Fruit fly (Drosophila melanogaster) whole organism: ENCODE data around the gene alphaTub84B.
A peak's percentile ranks its signal among the peaks of the same experiment; 100 is the strongest.

Experiments used
- CG8478 ChIP-seq: fragments of >200 bp; optimal IDR thresholded peaks from 2 replicates; lab custom pipeline; 2018; ENCODE audit warnings: inconsistent platforms
- Dll ChIP-seq: fragments of >200 bp; optimal IDR thresholded peaks from 2 replicates; lab custom pipeline; 2017
- EcR ChIP-seq, 2 experiments: fragments of >200 bp; optimal IDR thresholded peaks; 2 replicates each; lab custom pipeline; 2017; ENCODE audit warnings: missing biosample characterization in 2 of 2, missing genetic modification characterization in 2 of 2, missing genetic modification reagents in 2 of 2
- pan ChIP-seq: fragments of >200 bp; optimal IDR thresholded peaks from 2 replicates; lab custom pipeline; 2017
- psq ChIP-seq: fragments of >200 bp; optimal IDR thresholded peaks from 2 replicates; lab custom pipeline; 2017
- usp ChIP-seq: fragments of >200 bp; optimal IDR thresholded peaks from 2 replicates; lab custom pipeline; 2017; ENCODE audit warnings: missing biosample characterization, missing genetic modification characterization, mixed read lengths

The alphaTub84B gene

dm6 chr3R:7086377-7087200, at the start of gene alphaTub84B:
Gene alphaTub84B, plus strand, starts transcription at chr3R:7086599.
- TF ChIP-seq EcR (GFP tag; optimal IDR thresholded peaks at IDR 0.05; lab: Kevin White, UChicago) (no peak), Dll (no peak), psq (no peak), CG8478 (lab: Kevin White, UChicago) (no peak)

DNA sequence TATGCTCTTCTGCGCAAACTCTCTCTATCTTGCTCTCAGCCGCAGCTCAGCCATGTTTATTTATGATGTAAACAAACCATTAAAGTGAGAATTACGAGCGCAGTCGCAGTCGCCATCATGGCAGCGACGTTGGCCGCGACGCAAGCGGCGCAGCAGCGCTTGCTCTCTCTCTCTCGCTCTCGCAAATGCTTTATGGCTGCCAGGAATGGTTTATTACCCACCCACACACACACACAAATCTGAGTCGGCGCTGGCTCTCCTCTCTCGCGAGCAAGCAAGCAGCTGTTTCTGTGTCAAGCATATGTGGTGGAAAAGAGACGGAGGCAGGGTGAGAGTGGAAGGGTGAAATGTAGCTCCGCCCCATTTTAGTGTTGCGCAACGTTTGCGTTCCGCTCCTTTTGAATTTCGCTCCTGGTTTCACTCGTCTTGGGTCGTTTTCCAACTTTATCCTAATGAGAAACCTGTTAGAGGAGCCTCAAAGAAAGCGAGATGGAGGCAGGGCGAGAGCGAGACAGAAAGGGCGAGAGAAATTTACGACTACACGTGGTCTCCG, 49.1 kb upstream of the alphaTub84B start:
- peak; percentile 85 for TF ChIP-seq Dll
- no peak for TF ChIP-seq CG8478 (lab: Kevin White, UChicago)

DNA sequence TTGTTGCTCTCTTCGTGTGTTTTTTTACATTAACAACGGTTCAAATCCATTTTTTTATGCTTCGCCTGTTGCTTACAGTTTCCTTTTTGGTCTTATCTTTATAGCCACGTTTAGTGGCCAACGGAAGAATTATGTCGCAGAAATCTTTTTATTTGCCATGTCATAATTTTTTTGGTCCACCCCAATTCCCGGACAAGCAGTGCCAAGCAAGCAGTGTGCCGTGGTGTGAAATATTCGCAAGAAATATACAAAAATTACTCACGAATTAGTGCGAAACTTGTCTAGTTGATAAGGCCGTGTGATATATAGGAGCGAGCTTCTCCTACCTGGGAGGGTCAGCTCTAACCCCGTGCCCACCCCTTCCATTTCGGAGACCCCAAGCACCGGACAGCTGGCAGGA, 45.5 kb upstream of the alphaTub84B start:
- TF ChIP-seq pan (lab: Kevin White, UChicago) (no peak), Dll (no peak)

DNA sequence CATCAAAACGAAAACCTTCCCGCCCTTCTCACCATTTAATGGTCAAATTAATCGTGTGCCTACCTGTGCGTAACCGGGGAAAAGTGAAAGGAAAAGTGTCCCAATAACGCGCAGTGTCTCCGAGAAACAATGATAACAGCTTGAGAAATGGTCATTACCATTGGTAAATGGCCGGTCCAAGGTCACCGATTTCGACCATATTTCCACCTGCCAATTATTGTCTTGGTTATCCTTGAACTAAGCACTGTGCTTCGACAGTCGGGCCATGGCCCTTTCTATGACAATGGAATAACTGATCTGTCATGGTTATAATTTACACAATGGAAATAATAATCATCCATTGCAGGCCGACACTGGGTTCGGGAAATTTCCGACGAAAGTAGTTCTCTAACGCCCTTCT, 42.4 kb upstream of the alphaTub84B start:
- no peak for TF ChIP-seq usp (GFP tag; lab: Kevin White, UChicago)
- TF ChIP-seq CG8478 (lab: Kevin White, UChicago) = no peak
- no peak for TF ChIP-seq Dll
- no peak for TF ChIP-seq pan (lab: Kevin White, UChicago)
- no peak for TF ChIP-seq EcR (GFP tag; optimal IDR thresholded peaks at IDR 0.05; lab: Kevin White, UChicago)
- no peak for TF ChIP-seq psq

- no peak for TF ChIP-seq CG8478 (lab: Kevin White, UChicago)
- no peak for TF ChIP-seq psq
- no peak for TF ChIP-seq usp (GFP tag; lab: Kevin White, UChicago)
- no peak for TF ChIP-seq EcR (GFP tag; optimal IDR thresholded peaks at IDR 0.05; lab: Kevin White, UChicago)
- TF ChIP-seq Dll = no peak
- no peak for TF ChIP-seq pan (lab: Kevin White, UChicago)
Measured at dm6 chr3R:7052242-7052641, 34.2 kb upstream of the alphaTub84B start, which contains the start of gene Sodh1. Gene Sodh1, plus strand, starts transcription at chr3R:7052335.

DNA sequence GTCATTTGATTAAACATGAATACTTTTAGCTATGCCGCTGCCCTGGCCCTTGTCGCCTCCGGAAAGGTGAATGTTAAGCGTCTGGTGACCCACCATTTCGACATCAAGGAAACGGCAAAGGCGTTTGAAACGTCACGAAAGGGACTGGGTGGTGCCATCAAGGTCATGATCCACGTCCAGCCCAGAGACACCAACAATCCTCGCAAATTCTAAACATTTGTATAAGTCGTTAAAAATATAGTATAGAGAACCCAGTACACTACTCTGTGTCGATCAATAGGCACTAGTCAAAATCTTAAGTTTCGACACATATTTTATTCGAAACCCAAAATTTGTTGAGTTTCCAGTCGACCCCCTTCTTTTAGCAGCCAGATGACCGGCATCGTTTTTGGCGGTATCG, 32.1 kb upstream of the alphaTub84B start, which contains the start of gene CG1979:
Gene CG1979 (plus strand): TSS at position 301 of the 400 bp plus-strand sequence.
- TF ChIP-seq Dll (no peak), CG8478 (lab: Kevin White, UChicago) (no peak), pan (lab: Kevin White, UChicago) (no peak), EcR (GFP tag; optimal IDR thresholded peaks at IDR 0.05; lab: Kevin White, UChicago) (no peak), psq (no peak), usp (GFP tag; lab: Kevin White, UChicago) (no peak)

- TF ChIP-seq EcR (GFP tag; optimal IDR thresholded peaks at IDR 0.05; lab: Kevin White, UChicago) (no peak), psq (no peak), pan (lab: Kevin White, UChicago) (no peak)
Measured at dm6 chr3R:7058017-7058416, 28.4 kb upstream of the alphaTub84B start.

DNA sequence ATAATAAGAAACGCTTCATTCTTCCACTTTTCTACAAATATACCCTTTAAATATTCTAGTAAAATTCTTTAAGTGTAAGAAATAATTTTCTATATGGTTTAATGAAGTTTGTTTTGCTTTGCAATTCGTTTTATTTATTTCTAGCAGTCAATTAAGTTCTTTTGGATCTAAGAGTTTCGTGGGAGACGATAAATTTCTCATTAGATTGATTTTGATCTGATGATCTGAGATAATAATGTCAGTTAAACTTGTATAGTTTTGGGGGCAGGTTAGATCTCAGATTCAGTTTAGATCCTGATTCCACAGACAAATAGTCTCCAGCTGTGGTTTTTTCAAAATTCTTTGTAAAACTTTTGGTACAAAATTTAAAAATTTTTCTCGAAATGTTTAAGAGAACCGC, 27.4 kb upstream of the alphaTub84B start, which contains the start of gene dj:
Gene dj (plus strand): TSS at position 301 of the 400 bp plus-strand sequence.
- no peak for TF ChIP-seq psq
- no peak for TF ChIP-seq Dll
- no peak for TF ChIP-seq usp (GFP tag; lab: Kevin White, UChicago)
- no peak for TF ChIP-seq pan (lab: Kevin White, UChicago)
- TF ChIP-seq CG8478 (lab: Kevin White, UChicago) = no peak
- no peak for TF ChIP-seq EcR (GFP tag; optimal IDR thresholded peaks at IDR 0.05; lab: Kevin White, UChicago)

- no peak for TF ChIP-seq pan (lab: Kevin White, UChicago)
- TF ChIP-seq EcR (GFP tag; optimal IDR thresholded peaks at IDR 0.05; lab: Kevin White, UChicago) = no peak
- no peak for TF ChIP-seq psq
- TF ChIP-seq usp (GFP tag; lab: Kevin White, UChicago) = no peak
- no peak for TF ChIP-seq CG8478 (lab: Kevin White, UChicago)
- TF ChIP-seq Dll = no peak
Measured at dm6 chr3R:7060467-7060866, 25.9 kb upstream of the alphaTub84B start, which contains the start of gene djl. Gene djl, plus strand, starts transcription at chr3R:7060767.

DNA sequence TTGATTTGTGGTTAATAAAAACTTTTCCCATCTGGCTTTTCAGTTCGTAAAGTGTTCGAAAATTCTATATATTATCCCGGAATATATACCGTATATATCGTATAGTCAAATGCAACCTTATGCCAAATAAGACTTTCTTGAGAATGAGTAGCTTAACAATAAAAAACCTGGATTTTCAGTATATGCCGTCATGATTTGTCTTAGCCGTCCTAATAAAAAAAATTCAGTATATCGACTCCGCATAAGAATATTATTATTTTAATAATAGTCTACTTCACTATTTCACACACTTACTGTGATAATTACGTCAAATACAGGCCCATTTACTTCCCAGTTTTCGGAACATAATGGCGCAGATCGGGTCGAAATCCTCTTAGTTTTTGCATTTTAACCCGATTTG, 24.5 kb upstream of the alphaTub84B start, which contains the start of gene Mst84B:
Gene Mst84B (plus strand): TSS at position 301 of the 400 bp plus-strand sequence.
- TF ChIP-seq CG8478 (lab: Kevin White, UChicago) = no peak

- TF ChIP-seq CG8478 (lab: Kevin White, UChicago) (no peak), pan (lab: Kevin White, UChicago) (no peak), Dll (no peak), psq (no peak), usp (GFP tag; lab: Kevin White, UChicago) (no peak), EcR (GFP tag; optimal IDR thresholded peaks at IDR 0.05; lab: Kevin White, UChicago) (no peak)
Measured at dm6 chr3R:7066267-7066666, 20.1 kb upstream of the alphaTub84B start.

DNA sequence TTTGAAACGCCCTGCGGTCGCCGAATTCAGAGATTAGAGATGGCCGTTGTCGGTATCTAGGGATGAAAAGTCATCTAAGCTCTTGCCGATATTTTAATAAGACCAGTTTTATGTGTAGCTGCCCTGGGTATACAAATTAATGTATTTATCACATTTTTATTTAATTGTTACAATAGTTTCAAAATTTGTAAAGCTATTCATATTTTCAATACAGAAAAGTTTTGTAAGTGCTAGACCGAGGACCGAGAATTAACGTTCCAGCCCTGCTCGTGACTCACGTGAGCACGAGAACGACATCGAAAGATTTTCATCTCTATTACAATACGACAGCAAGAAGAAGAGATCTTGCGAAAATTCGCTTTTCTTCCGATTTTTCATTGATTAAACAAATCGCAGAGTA, 19.3 kb upstream of the alphaTub84B start, which contains the start of the genes CG1105 and CG1965:
Gene CG1105 (minus strand): TSS at position 45 of the 400 bp plus-strand sequence.
Gene CG1965 (plus strand): TSS at position 310 of the 400 bp plus-strand sequence.
- TF ChIP-seq CG8478 (lab: Kevin White, UChicago) = no peak
- TF ChIP-seq Dll = no peak
- TF ChIP-seq usp (GFP tag; lab: Kevin White, UChicago) = no peak
- no peak for TF ChIP-seq psq
- no peak for TF ChIP-seq EcR (GFP tag; optimal IDR thresholded peaks at IDR 0.05; lab: Kevin White, UChicago)
- no peak for TF ChIP-seq pan (lab: Kevin White, UChicago)
